Worm (Caenorhabditis elegans) whole organism, L4/young adult: ENCODE measurements around the gene agt-1.

ENCODE experiments used
- W03F9.2 ChIP-seq: fragments of 150-350 bp; optimal IDR thresholded peaks from 2 replicates; lab custom pipeline; 2014; ENCODE audit warnings: missing biosample characterization, missing genetic modification characterization
- dao-5 ChIP-seq: sonication (generic microtip); optimal IDR thresholded peaks from 2 replicates; lab custom pipeline; 2016; ENCODE audit warnings: missing genotype, missing genetic modification characterization, moderate library complexity, missing compliant biosample characterization

DNA sequence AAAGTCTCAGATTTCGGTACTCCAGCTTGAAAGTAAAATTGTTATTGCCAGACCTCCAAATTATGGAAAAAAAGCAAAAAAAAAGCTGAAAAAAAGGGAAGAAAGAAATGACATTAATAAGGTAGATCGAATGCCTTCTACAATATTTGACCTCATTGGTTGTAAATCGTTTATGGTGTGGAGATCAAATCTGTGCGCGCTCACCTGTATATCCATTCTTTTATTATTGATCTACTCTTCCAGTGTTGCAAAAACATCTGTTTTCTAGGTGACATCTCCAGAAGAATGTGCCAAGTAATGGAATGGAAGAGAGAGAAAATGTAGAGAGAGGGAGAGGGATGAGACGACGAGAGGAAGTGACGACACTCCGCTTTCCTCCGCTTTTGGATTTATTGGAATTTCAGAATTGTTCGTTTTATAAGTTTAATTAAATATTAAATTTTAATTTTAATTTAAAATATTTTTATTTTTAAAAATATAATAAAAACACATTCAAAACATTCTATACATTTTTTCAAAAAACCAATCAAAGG lies 46.6 kb upstream of the agt-1 start, which contains the start of the genes pik-1 and aptf-2:
- TF ChIP-seq W03F9.2 (tag; lab: Kevin White, UChicago) (no peak), dao-5 (tag; lab: Kevin White, UChicago) (no peak)
